Worm (Caenorhabditis elegans) whole organism, late embryonic: ENCODE results near the gene gstk-2.

Experiments used
- Y22D7AL.16 ChIP-seq: sonication (generic microtip); optimal IDR thresholded peaks from 2 replicates; lab custom pipeline; 2016; ENCODE audit warnings: missing genetic modification characterization, missing compliant biosample characterization
- ceh-22 ChIP-seq: sonication (generic microtip); optimal IDR thresholded peaks from 2 replicates; lab custom pipeline; 2017; ENCODE audit warnings: missing biosample characterization, missing genetic modification characterization
- ceh-48 ChIP-seq: sonication (generic microtip); optimal IDR thresholded peaks from 2 replicates; lab custom pipeline; 2016; ENCODE audit warnings: missing genetic modification characterization, inconsistent platforms, missing compliant biosample characterization
- che-1 ChIP-seq: sonication (generic microtip); optimal IDR thresholded peaks from 2 replicates; lab custom pipeline; 2016; ENCODE audit warnings: mild to moderate bottlenecking, missing genetic modification characterization, missing compliant biosample characterization
- elt-2 ChIP-seq: sonication (generic microtip); optimal IDR thresholded peaks from 2 replicates; lab custom pipeline; 2016; ENCODE audit warnings: missing genetic modification reagents, missing genetic modification characterization, missing compliant biosample characterization
- gmeb-2 ChIP-seq: sonication (generic microtip); optimal IDR thresholded peaks from 2 replicates; lab custom pipeline; 2016; ENCODE audit warnings: missing genetic modification characterization, inconsistent platforms, missing compliant biosample characterization
- hlh-30 ChIP-seq: sonication (generic microtip); optimal IDR thresholded peaks from 2 replicates; lab custom pipeline; 2017; ENCODE audit warnings: antibody characterized with exemption, missing genetic modification characterization, missing compliant biosample characterization; ENCODE audit not compliant: insufficient read depth
- pros-1 ChIP-seq: fragments of 150-350 bp; optimal IDR thresholded peaks from 2 replicates; lab custom pipeline; 2014; ENCODE audit warnings: missing biosample characterization, missing genetic modification reagents, missing genetic modification characterization
- rnt-1 ChIP-seq: sonication (generic microtip); optimal IDR thresholded peaks from 2 replicates; lab custom pipeline; 2016; ENCODE audit warnings: missing genetic modification characterization, missing compliant biosample characterization
- sox-4 ChIP-seq: sonication (generic microtip); optimal IDR thresholded peaks from 2 replicates; lab custom pipeline; 2017; ENCODE audit warnings: mild to moderate bottlenecking, missing genetic modification characterization, inconsistent platforms, missing compliant biosample characterization
- ttx-3 ChIP-seq: sonication (generic microtip); optimal IDR thresholded peaks from 2 replicates; lab custom pipeline; 2016; ENCODE audit warnings: missing genetic modification reagents, missing genetic modification characterization, missing compliant biosample characterization
- unc-42 ChIP-seq: sonication (generic microtip); optimal IDR thresholded peaks from 2 replicates; lab custom pipeline; 2016; ENCODE audit warnings: missing genotype, missing genetic modification characterization, missing compliant biosample characterization
- ztf-16 ChIP-seq: sonication (generic microtip); optimal IDR thresholded peaks from 2 replicates; lab custom pipeline; 2017; ENCODE audit warnings: missing genetic modification characterization, missing compliant biosample characterization

The gstk-2 gene

DNA sequence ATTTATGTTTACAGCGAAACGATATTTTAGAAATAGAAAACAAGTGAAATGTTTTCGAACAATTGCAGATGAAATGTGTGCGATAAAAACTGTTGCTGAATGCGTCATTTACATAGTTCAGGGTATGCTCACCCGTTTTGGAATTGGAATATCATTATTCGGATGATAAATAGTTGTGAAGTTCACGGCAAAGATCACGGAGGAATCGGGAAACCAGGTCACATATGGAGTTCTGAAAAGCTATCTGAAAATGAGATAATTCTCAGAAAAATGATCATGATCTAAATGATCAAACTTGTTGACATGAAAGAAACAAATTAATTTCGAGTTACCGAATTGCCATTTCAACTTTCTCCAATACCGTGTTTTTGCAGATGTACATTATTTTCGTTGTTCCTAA is 46.3 kb downstream of the gstk-2 start, which contains the start of gene best-16:
best-16 (minus strand) TSS at position 101 of the 400 bp plus-strand sequence.
- TF ChIP-seq Y22D7AL.16 (tag; lab: Kevin White, UChicago) (no peak), hlh-30 (tag; lab: Kevin White, UChicago) (no peak), gmeb-2 (tag; lab: Kevin White, UChicago) (no peak), sox-4 (tag; lab: Kevin White, UChicago) (no peak), ztf-16 (no peak), elt-2 (tag; lab: Kevin White, UChicago) (no peak), ceh-22 (tag; lab: Kevin White, UChicago) (no peak), unc-42 (tag; lab: Kevin White, UChicago) (no peak), pros-1 (tag; lab: Kevin White, UChicago) (no peak)

DNA sequence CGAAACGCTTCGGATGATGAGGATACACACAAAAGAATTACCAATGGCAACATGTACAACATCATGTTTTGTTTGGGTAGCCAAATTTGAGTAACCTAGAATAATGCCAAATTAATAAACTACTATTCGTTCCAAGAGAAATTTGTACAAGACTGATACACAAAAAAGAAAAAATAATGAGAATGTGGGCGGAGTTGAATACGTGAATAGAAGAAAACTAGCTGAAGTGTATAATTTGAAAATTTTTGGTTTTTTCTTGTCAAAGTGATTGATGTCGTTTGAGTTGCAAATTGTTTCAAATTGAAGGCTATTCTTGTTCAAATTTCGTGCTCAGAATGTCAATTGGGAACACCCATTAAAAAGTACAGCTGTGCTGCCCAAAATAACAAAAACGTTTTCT is 50.3 kb downstream of the gstk-2 start, which contains the start of gene R13A1.5:
R13A1.5 (minus strand) TSS at position 101 of the 400 bp plus-strand sequence.
- TF ChIP-seq ttx-3 (tag; lab: Kevin White, UChicago) (no peak), rnt-1 (no peak), ceh-48 (no peak), che-1 (tag; lab: Kevin White, UChicago) (no peak)
